Worm (Caenorhabditis elegans): ENCODE measurements around the gene R09D1.13.

- TF ChIP-seq elt-3 (tag; optimal IDR thresholded peaks at IDR 0.05) (no peak), eor-1 (tag; optimal IDR thresholded peaks at IDR 0.05) (no peak), ama-1 (optimal IDR thresholded peaks at IDR 0.05) (no peak), pha-4 (tag; optimal IDR thresholded peaks at IDR 0.05) (no peak), skn-1 (tag; optimal IDR thresholded peaks at IDR 0.05) (no peak), nhr-237 (tag; optimal IDR thresholded peaks at IDR 0.05) (no peak), fos-1 (tag; optimal IDR thresholded peaks at IDR 0.05) (no peak), nhr-76 (tag; optimal IDR thresholded peaks at IDR 0.05) (no peak), pqm-1 (tag; optimal IDR thresholded peaks at IDR 0.05) (no peak), elt-2 (tag; optimal IDR thresholded peaks at IDR 0.05) (no peak), sea-2 (GFP tag; optimal IDR thresholded peaks at IDR 0.05) (no peak)
These were observed 45.3 kb upstream of the R09D1.13 start for ce11 chrII:9490589-9490988.

All from whole organism, L3 larva.